Fruit fly (Drosophila melanogaster) whole organism, prepupa: ENCODE results near the gene KaiR1D.
A peak's percentile ranks its signal among the peaks of the same experiment; 100 is the strongest.

ENCODE experiments used
- Blimp-1 ChIP-seq: fragments of 200-800 bp; sonication (Bioruptor generic); optimal IDR thresholded peaks from 3 replicates; lab custom pipeline; 2017; ENCODE audit warnings: missing biosample characterization, missing genetic modification characterization, mild to moderate bottlenecking, moderate library complexity, missing genetic modification reagents
- CG10669 ChIP-seq: fragments of 200-800 bp; sonication (Bioruptor generic); optimal IDR thresholded peaks from 3 replicates; lab custom pipeline; 2018; ENCODE audit warnings: missing biosample characterization, mild to moderate bottlenecking, missing genetic modification characterization, moderate library complexity
- CG11294 ChIP-seq: fragments of 200-800 bp; sonication (Bioruptor generic); IDR thresholded peaks from 2 replicates; pipeline ENCODE4 v1.3.6; 2022; ENCODE audit warnings: missing biosample characterization, missing genetic modification characterization
- CG11902 ChIP-seq: fragments of 200-800 bp; sonication (Bioruptor generic); optimal IDR thresholded peaks from 3 replicates; lab custom pipeline; 2016; ENCODE audit warnings: missing biosample characterization, missing genetic modification characterization
- CG15336 ChIP-seq: fragments of 200-800 bp; sonication (Bioruptor generic); IDR thresholded peaks from 2 replicates; pipeline ENCODE4 v1.3.6; 2022; ENCODE audit warnings: missing biosample characterization, missing genetic modification characterization
- CG1621 ChIP-seq: fragments of 200-800 bp; sonication (Bioruptor generic); optimal IDR thresholded peaks from 3 replicates; lab custom pipeline; 2018; ENCODE audit warnings: missing biosample characterization, mild to moderate bottlenecking, missing genetic modification characterization
- CG16779 ChIP-seq: fragments of 200-800 bp; sonication (Bioruptor generic); optimal IDR thresholded peaks from 3 replicates; lab custom pipeline; 2017; ENCODE audit warnings: missing biosample characterization, mild to moderate bottlenecking, missing genetic modification characterization
- CG3032 ChIP-seq: fragments of 200-800 bp; optimal IDR thresholded peaks from 2 replicates; lab custom pipeline; 2019; ENCODE audit warnings: missing biosample characterization, mild to moderate bottlenecking, missing genetic modification characterization, moderate library complexity
- CG31627 ChIP-seq: fragments of 200-800 bp; sonication (Bioruptor generic); optimal IDR thresholded peaks from 3 replicates; lab custom pipeline; 2016; ENCODE audit warnings: missing biosample characterization, missing genetic modification characterization
- CG32006 ChIP-seq: fragments of 200-800 bp; sonication (Bioruptor generic); optimal IDR thresholded peaks from 3 replicates; lab custom pipeline; 2017; ENCODE audit warnings: missing biosample characterization, mild to moderate bottlenecking, missing genetic modification characterization
- CG3919 ChIP-seq: fragments of 200-800 bp; sonication (Bioruptor generic); optimal IDR thresholded peaks from 3 replicates; lab custom pipeline; 2016; ENCODE audit warnings: missing biosample characterization, missing genetic modification characterization
- CG6163 ChIP-seq: fragments of 200-800 bp; sonication (Bioruptor generic); IDR thresholded peaks from 3 replicates; pipeline ENCODE4 v1.3.6; 2022; ENCODE audit warnings: missing biosample characterization, missing genetic modification characterization
- CG6276 ChIP-seq: fragments of 200-800 bp; sonication (Bioruptor generic); optimal IDR thresholded peaks from 2 replicates; lab custom pipeline; 2017; ENCODE audit warnings: missing biosample characterization, mild to moderate bottlenecking, missing genetic modification characterization
- CG6792 ChIP-seq: fragments of 200-800 bp; sonication (Bioruptor generic); optimal IDR thresholded peaks from 3 replicates; lab custom pipeline; 2016; ENCODE audit warnings: missing biosample characterization, missing genetic modification characterization
- CG6854 ChIP-seq: fragments of 200-800 bp; sonication (Bioruptor generic); optimal IDR thresholded peaks from 2 replicates; lab custom pipeline; 2017; ENCODE audit warnings: missing biosample characterization, mild to moderate bottlenecking, missing genetic modification characterization
- CG7368 ChIP-seq: fragments of 200-800 bp; sonication (Bioruptor generic); optimal IDR thresholded peaks from 3 replicates; lab custom pipeline; 2016; ENCODE audit warnings: missing biosample characterization, missing genetic modification characterization
- CG8119 ChIP-seq: fragments of 200-800 bp; sonication (Bioruptor generic); IDR thresholded peaks from 3 replicates; pipeline ENCODE4 v1.3.6; 2022; ENCODE audit warnings: missing biosample characterization, missing genetic modification characterization
- CG8319 ChIP-seq: fragments of 200-800 bp; sonication (Bioruptor generic); optimal IDR thresholded peaks from 3 replicates; lab custom pipeline; 2016; ENCODE audit warnings: missing biosample characterization, missing genetic modification characterization
- CG8632 ChIP-seq: fragments of 200-800 bp; sonication (Bioruptor generic); optimal IDR thresholded peaks from 3 replicates; lab custom pipeline; 2016; ENCODE audit warnings: missing biosample characterization, missing genetic modification characterization
- CG9139 ChIP-seq: fragments of 200-800 bp; sonication (Bioruptor generic); optimal IDR thresholded peaks from 3 replicates; lab custom pipeline; 2017; ENCODE audit warnings: missing biosample characterization, mild to moderate bottlenecking, missing genetic modification characterization
- Eip75B ChIP-seq: fragments of 200-800 bp; sonication (Bioruptor generic); optimal IDR thresholded peaks from 3 replicates; lab custom pipeline; 2016; ENCODE audit warnings: missing biosample characterization, missing genetic modification characterization
- Eip78C ChIP-seq: fragments of 200-800 bp; sonication (Bioruptor generic); peaks from one replicate; lab custom pipeline; 2016; ENCODE audit warnings: missing biosample characterization, missing genetic modification characterization
- Eip93F ChIP-seq: fragments of 200-800 bp; sonication (Bioruptor generic); optimal IDR thresholded peaks from 2 replicates; lab custom pipeline; 2016; ENCODE audit warnings: missing biosample characterization, mild to moderate bottlenecking, missing genetic modification characterization
- Ets21C ChIP-seq: fragments of 200-800 bp; sonication (Bioruptor generic); optimal IDR thresholded peaks from 3 replicates; lab custom pipeline; 2016; ENCODE audit warnings: missing biosample characterization, missing genetic modification characterization
- Ets96B ChIP-seq: fragments of 200-800 bp; optimal IDR thresholded peaks from 2 replicates; lab custom pipeline; 2019; ENCODE audit warnings: missing biosample characterization, mild to moderate bottlenecking, missing genetic modification characterization, moderate library complexity
- Gug ChIP-seq: fragments of 200-800 bp; sonication (Bioruptor generic); IDR thresholded peaks from 2 replicates; pipeline ENCODE4 v1.3.6; 2022; ENCODE audit warnings: missing biosample characterization, missing genetic modification characterization
- Hr39 ChIP-seq: fragments of 200-800 bp; sonication (Bioruptor generic); optimal IDR thresholded peaks from 2 replicates; lab custom pipeline; 2016; ENCODE audit warnings: missing biosample characterization, missing genetic modification characterization
- Hr4 ChIP-seq: fragments of 200-800 bp; sonication (Bioruptor generic); optimal IDR thresholded peaks from 3 replicates; lab custom pipeline; 2016; ENCODE audit warnings: missing biosample characterization, missing genetic modification characterization
- Met ChIP-seq: fragments of 200-800 bp; sonication (Bioruptor generic); optimal IDR thresholded peaks from 3 replicates; lab custom pipeline; 2016; ENCODE audit warnings: missing biosample characterization, missing genetic modification characterization
- OdsH ChIP-seq: fragments of 200-800 bp; sonication (Bioruptor generic); optimal IDR thresholded peaks from 3 replicates; lab custom pipeline; 2016; ENCODE audit warnings: missing biosample characterization, missing genetic modification characterization
- Smox ChIP-seq: fragments of 200-800 bp; sonication (Bioruptor generic); optimal IDR thresholded peaks from 3 replicates; lab custom pipeline; 2016; ENCODE audit warnings: missing biosample characterization, missing genetic modification characterization
- Sox15 ChIP-seq: fragments of 200-800 bp; sonication (Bioruptor generic); optimal IDR thresholded peaks from 3 replicates; lab custom pipeline; 2016; ENCODE audit warnings: missing biosample characterization, missing genetic modification characterization
- achi ChIP-seq: fragments of 200-800 bp; sonication (Bioruptor generic); optimal IDR thresholded peaks from 3 replicates; lab custom pipeline; 2016; ENCODE audit warnings: missing biosample characterization, missing genetic modification characterization
- acj6 ChIP-seq: fragments of 200-800 bp; sonication (Bioruptor generic); optimal IDR thresholded peaks from 3 replicates; lab custom pipeline; 2016; ENCODE audit warnings: missing biosample characterization, missing genetic modification characterization
- cyc ChIP-seq: fragments of 200-800 bp; sonication (Bioruptor generic); optimal IDR thresholded peaks from 3 replicates; lab custom pipeline; 2016; ENCODE audit warnings: missing biosample characterization, missing genetic modification characterization
- dsx ChIP-seq: fragments of 200-800 bp; optimal IDR thresholded peaks from 3 replicates; lab custom pipeline; 2019; ENCODE audit warnings: missing biosample characterization, mild to moderate bottlenecking, missing genetic modification characterization, moderate library complexity; ENCODE audit not compliant: poor library complexity, severe bottlenecking
- eg ChIP-seq: fragments of 200-800 bp; sonication (Bioruptor generic); IDR thresholded peaks from 3 replicates; pipeline ENCODE4 v1.3.6; 2022; ENCODE audit warnings: missing biosample characterization, missing genetic modification characterization
- esn ChIP-seq: fragments of 200-800 bp; sonication (Bioruptor generic); optimal IDR thresholded peaks from 2 replicates; lab custom pipeline; 2016; ENCODE audit warnings: missing biosample characterization, mild to moderate bottlenecking, missing genetic modification characterization, moderate library complexity
- fd59A ChIP-seq: fragments of 200-800 bp; sonication (Bioruptor generic); optimal IDR thresholded peaks from 2 replicates; lab custom pipeline; 2017; ENCODE audit warnings: missing biosample characterization, mild to moderate bottlenecking, missing genetic modification characterization, missing genetic modification reagents
- fkh ChIP-seq: fragments of 200-800 bp; sonication (Bioruptor generic); optimal IDR thresholded peaks from 3 replicates; lab custom pipeline; 2017; ENCODE audit warnings: missing biosample characterization, mild to moderate bottlenecking, missing genetic modification characterization, moderate library complexity
- lz ChIP-seq: fragments of 200-800 bp; sonication (Bioruptor generic); optimal IDR thresholded peaks from 3 replicates; lab custom pipeline; 2016; ENCODE audit warnings: missing biosample characterization, missing genetic modification characterization
- net ChIP-seq: fragments of 200-800 bp; sonication (Bioruptor generic); optimal IDR thresholded peaks from 3 replicates; lab custom pipeline; 2016; ENCODE audit warnings: missing biosample characterization, missing genetic modification characterization
- ss ChIP-seq, 2 experiments: fragments of 200-800 bp; sonication (Bioruptor generic); optimal IDR thresholded peaks; 2 replicates in 1 of 2; 3 replicates in 1 of 2; lab custom pipeline; 2017 to 2018; ENCODE audit warnings: mild to moderate bottlenecking in 2 of 2, missing biosample characterization in 2 of 2, missing genetic modification characterization in 2 of 2, moderate library complexity in 1 of 2
- svp ChIP-seq: fragments of 200-800 bp; sonication (Bioruptor generic); peaks from one replicate; lab custom pipeline; 2016; ENCODE audit warnings: missing biosample characterization, missing genetic modification characterization
- topi ChIP-seq: fragments of 200-800 bp; sonication (Bioruptor generic); optimal IDR thresholded peaks from 3 replicates; lab custom pipeline; 2016; ENCODE audit warnings: missing biosample characterization, missing genetic modification characterization
- vri ChIP-seq: fragments of 200-800 bp; sonication (Bioruptor generic); optimal IDR thresholded peaks from 3 replicates; lab custom pipeline; 2016; ENCODE audit warnings: missing biosample characterization, mild to moderate bottlenecking, missing genetic modification characterization

KaiR1D gene

dm6 chr3R:20866204-20866603, at the start of gene KaiR1D:
Gene KaiR1D (minus strand): TSS chr3R:20866231.
- TF ChIP-seq CG7368 (GFP tag; lab: Kevin White, UChicago), result peak; percentile 27
- no peak for TF ChIP-seq CG10669 (GFP tag; lab: Kevin White, UChicago)
- TF ChIP-seq esn (GFP tag; lab: Kevin White, UChicago), result no peak
- no peak for TF ChIP-seq lz (GFP tag; lab: Kevin White, UChicago)
- TF ChIP-seq achi (GFP tag; lab: Kevin White, UChicago), result peak; percentile 38
- TF ChIP-seq Eip75B (GFP tag; lab: Kevin White, UChicago), result no peak
- TF ChIP-seq CG3919, result no peak

dm6 chr3R:20915828-20916227, 49.8 kb upstream of the KaiR1D start:
- TF ChIP-seq fkh (peak; percentile 79), CG6854 (peak; percentile 53), CG6163 (GFP tag; lab: Robert Waterston, UW) (0 out of 3 replicates have a peak, but pooled peaks have one; percentile 13), CG31627 (GFP tag; lab: Kevin White, UChicago) (no peak), svp (GFP tag; lab: Kevin White, UChicago) (peak; percentile 52), CG6276 (GFP tag; lab: Kevin White, UChicago) (no peak)

DNA sequence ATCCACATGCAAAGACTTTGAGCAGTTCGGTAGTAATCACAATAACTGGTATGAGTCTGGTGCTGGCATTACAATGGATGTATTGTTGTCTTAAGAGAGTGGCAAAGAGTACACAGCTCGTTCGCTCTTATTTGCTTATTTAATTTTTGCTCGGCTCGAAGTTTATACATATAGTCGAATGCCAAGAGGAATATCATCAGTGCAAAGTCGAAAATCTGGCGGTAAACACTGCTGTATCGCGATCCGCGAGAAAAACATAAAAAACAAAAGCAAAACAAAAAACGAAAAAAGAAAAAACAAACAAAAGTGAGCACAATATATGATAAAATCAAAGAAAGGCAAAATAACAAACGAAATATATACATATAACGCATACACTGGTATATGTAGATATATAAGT, 48.1 kb upstream of the KaiR1D start, which contains the start of gene hdly:
hdly (plus strand) TSS at position 194 of the 400 bp plus-strand sequence.
- peak; percentile 88 for TF ChIP-seq CG8632 (GFP tag; lab: Kevin White, UChicago)
- peak; percentile 99 for TF ChIP-seq net (GFP tag; lab: Kevin White, UChicago)
- TF ChIP-seq CG8119, result peak; percentile 99
- peak; percentile 89 for TF ChIP-seq achi (GFP tag; lab: Kevin White, UChicago)
- TF ChIP-seq eg (GFP tag; lab: Robert Waterston, UW), result peak; percentile 100
- peak; percentile 62 for TF ChIP-seq acj6 (GFP tag; lab: Kevin White, UChicago)
- TF ChIP-seq topi, result peak; percentile 86
- no peak for TF ChIP-seq CG11902
- peak; percentile 96 for TF ChIP-seq CG3032
- peak; percentile 84 for TF ChIP-seq fd59A
- TF ChIP-seq Eip75B (GFP tag; lab: Kevin White, UChicago), result peak; percentile 92
- peak; percentile 72 for TF ChIP-seq CG6792
- TF ChIP-seq OdsH (GFP tag; lab: Kevin White, UChicago), result peak; percentile 87
- TF ChIP-seq ss (GFP tag; optimal IDR thresholded peaks at IDR 0.05; lab: Kevin White, UChicago), result peak; percentile 100
- TF ChIP-seq CG16779 (tag; lab: Kevin White, UChicago), result peak; percentile 99
- TF ChIP-seq CG15336 (GFP tag; lab: Robert Waterston, UW), result peak; percentile 98
- peak; percentile 39 for TF ChIP-seq CG31627 (GFP tag; lab: Kevin White, UChicago)
- peak; percentile 67 for TF ChIP-seq CG8319 (GFP tag; lab: Kevin White, UChicago)
- TF ChIP-seq Gug, result peak; percentile 95
- TF ChIP-seq Hr4, result peak; percentile 92
- peak; percentile 92 for TF ChIP-seq svp (GFP tag; lab: Kevin White, UChicago)
- TF ChIP-seq dsx, result peak; percentile 96
- peak; percentile 98 for TF ChIP-seq Eip78C (GFP tag; lab: Kevin White, UChicago)
- peak; percentile 88 for TF ChIP-seq Blimp-1 (GFP tag; lab: Kevin White, UChicago)
- peak; percentile 94 for TF ChIP-seq CG7368 (GFP tag; lab: Kevin White, UChicago)
- peak; percentile 94 for TF ChIP-seq CG32006 (GFP tag; lab: Kevin White, UChicago)
- peak; percentile 86 for TF ChIP-seq Met (GFP tag; lab: Kevin White, UChicago)
- peak; percentile 99 for TF ChIP-seq CG9139 (GFP tag; lab: Kevin White, UChicago)
- no peak for TF ChIP-seq Sox15 (GFP tag; lab: Kevin White, UChicago)
- TF ChIP-seq CG1621, result peak; percentile 98
- TF ChIP-seq CG6163 (GFP tag; lab: Robert Waterston, UW), result peak; percentile 99
- peak; percentile 63 for TF ChIP-seq Eip93F (GFP tag; lab: Kevin White, UChicago)
- peak; percentile 95 for TF ChIP-seq vri (GFP tag; lab: Kevin White, UChicago)
- peak; percentile 68 for TF ChIP-seq cyc
- TF ChIP-seq Smox (GFP tag; lab: Kevin White, UChicago), result peak; percentile 80
- peak; percentile 98 for TF ChIP-seq Ets96B (tag; lab: Kevin White, UChicago)
- TF ChIP-seq Ets21C, result peak; percentile 42
- peak; percentile 41 for TF ChIP-seq Hr39 (GFP tag; lab: Kevin White, UChicago)
- peak; percentile 86 for TF ChIP-seq fkh
- peak; percentile 99 for TF ChIP-seq CG6276 (GFP tag; lab: Kevin White, UChicago)
- peak; percentile 98 for TF ChIP-seq CG10669 (GFP tag; lab: Kevin White, UChicago)
- peak; percentile 87; the same call in 1 of the 2 replicates for TF ChIP-seq CG11294
- peak; percentile 84 for TF ChIP-seq esn (GFP tag; lab: Kevin White, UChicago)
